Worm (Caenorhabditis elegans) whole organism, early embryonic: ENCODE measurements around the gene F55C9.15.
"Not testable (repeated sequence)": the region's sequence is repeated elsewhere in the genome, so short reads cannot be mapped to it uniquely, and the experiment has no call there.

Source experiments
- B0310.2 ChIP-seq: sonication (generic microtip); optimal IDR thresholded peaks from 2 replicates; lab custom pipeline; 2016; ENCODE audit warnings: mild to moderate bottlenecking, missing genetic modification characterization, missing compliant biosample characterization
- F13C5.2 ChIP-seq: sonication (generic microtip); optimal IDR thresholded peaks from 2 replicates; lab custom pipeline; 2017; ENCODE audit warnings: mild to moderate bottlenecking, missing genetic modification characterization, inconsistent platforms, missing compliant biosample characterization
- aly-1 ChIP-seq: sonication (generic microtip); optimal IDR thresholded peaks from 2 replicates; lab custom pipeline; 2016; ENCODE audit warnings: missing genetic modification characterization, missing compliant biosample characterization
- ama-1 ChIP-seq: fragments of 150-350 bp; optimal IDR thresholded peaks from 2 replicates; lab custom pipeline; 2014
- ceh-13 ChIP-seq: fragments of 200-800 bp; sonication (Bioruptor generic); optimal IDR thresholded peaks from 2 replicates; lab custom pipeline; 2018; ENCODE audit warnings: mild to moderate bottlenecking, missing genetic modification characterization, missing compliant biosample characterization
- ceh-36 ChIP-seq: sonication (generic microtip); optimal IDR thresholded peaks from 2 replicates; lab custom pipeline; 2016; ENCODE audit warnings: missing genetic modification characterization, inconsistent platforms, missing compliant biosample characterization
- ets-7 ChIP-seq: sonication (generic microtip); optimal IDR thresholded peaks from 2 replicates; lab custom pipeline; 2016; ENCODE audit warnings: missing genotype, missing genetic modification characterization, missing compliant biosample characterization
- flt-1 ChIP-seq: fragments of 200-800 bp; sonication (Bioruptor generic); IDR thresholded peaks from 2 replicates; pipeline ENCODE4 v1.3.6; 2022; ENCODE audit warnings: missing genetic modification characterization, missing compliant biosample characterization
- hmbx-1 ChIP-seq: sonication (generic microtip); optimal IDR thresholded peaks from 2 replicates; lab custom pipeline; 2016; ENCODE audit warnings: mild to moderate bottlenecking, missing genetic modification characterization, missing compliant biosample characterization
- hmg-4 ChIP-seq: fragments of 200-800 bp; sonication (Bioruptor generic); optimal IDR thresholded peaks from 2 replicates; lab custom pipeline; 2018; ENCODE audit warnings: mild to moderate bottlenecking, missing genetic modification characterization, missing compliant biosample characterization
- hnd-1 ChIP-seq: sonication (generic microtip); optimal IDR thresholded peaks from 2 replicates; lab custom pipeline; 2016; ENCODE audit warnings: missing genetic modification characterization, missing compliant biosample characterization
- pes-1 ChIP-seq: fragments of 200-800 bp; sonication (Bioruptor generic); IDR thresholded peaks from 2 replicates; pipeline ENCODE4 v1.3.6; 2022; ENCODE audit warnings: missing genetic modification reagents, missing genetic modification characterization, missing compliant biosample characterization
- scrt-1 ChIP-seq: fragments of 200-800 bp; sonication (Bioruptor generic); IDR thresholded peaks from 2 replicates; pipeline ENCODE4 v1.3.6; 2022; ENCODE audit warnings: missing genetic modification characterization, missing compliant biosample characterization
- sea-1 ChIP-seq: fragments of 200-800 bp; sonication (Bioruptor generic); conservative IDR thresholded peaks from 2 replicates; pipeline ENCODE4 v1.3.6; 2022; ENCODE audit warnings: missing genetic modification characterization, missing compliant biosample characterization
- tbx-11 ChIP-seq: fragments of 200-800 bp; sonication (Bioruptor generic); IDR thresholded peaks from 2 replicates; pipeline ENCODE4 v1.3.6; 2022; ENCODE audit warnings: missing genetic modification characterization, missing compliant biosample characterization
- tbx-37 ChIP-seq: fragments of 200-800 bp; sonication (Bioruptor generic); conservative IDR thresholded peaks from 2 replicates; pipeline ENCODE4 v1.3.6; 2022; ENCODE audit warnings: missing genetic modification reagents, missing genetic modification characterization, missing compliant biosample characterization
- tra-4 ChIP-seq: sonication (generic microtip); optimal IDR thresholded peaks from 2 replicates; lab custom pipeline; 2017; ENCODE audit warnings: missing genetic modification characterization, missing compliant biosample characterization

F55C9.15 gene

ce11 chrV:19322387-19322786 lies 15.6 kb upstream of the F55C9.15 start, which contains the start of gene C43D7.4:
Gene C43D7.4, minus strand, starts transcription at chrV:19322487.
- no peak for TF ChIP-seq B0310.2 (tag; lab: Kevin White, UChicago)
- TF ChIP-seq pes-1 (GFP tag; lab: Robert Waterston, UW): no peak
- no peak for TF ChIP-seq tra-4 (tag; lab: Kevin White, UChicago)
- no peak for TF ChIP-seq ceh-13 (GFP tag; lab: Kevin White, UChicago)
- TF ChIP-seq tbx-11 (GFP tag; lab: Robert Waterston, UW): no peak
- TF ChIP-seq ceh-36 (tag; lab: Kevin White, UChicago): no peak
- no peak for TF ChIP-seq flt-1
- no peak for TF ChIP-seq hmbx-1 (tag; lab: Kevin White, UChicago)
- TF ChIP-seq F13C5.2 (tag; lab: Kevin White, UChicago): no peak
- TF ChIP-seq scrt-1 (GFP tag; lab: Robert Waterston, UW): no peak
- no peak for TF ChIP-seq hmg-4 (GFP tag; lab: Kevin White, UChicago)
- no peak for TF ChIP-seq ama-1 (lab: Kevin White, UChicago)

ce11 chrV:19320385-19320784 lies 13.6 kb upstream of the F55C9.15 start, which contains the start of gene sdz-6:
Gene sdz-6, plus strand, starts transcription at chrV:19320613.
- no peak for TF ChIP-seq ets-7 (tag; lab: Kevin White, UChicago)
- no peak for TF ChIP-seq aly-1 (tag; lab: Kevin White, UChicago)
- TF ChIP-seq sea-1 (GFP tag; lab: Robert Waterston, UW): no peak
- TF ChIP-seq ceh-13 (GFP tag; lab: Kevin White, UChicago): no peak
- TF ChIP-seq hmbx-1 (tag; lab: Kevin White, UChicago): no peak
- no peak for TF ChIP-seq tra-4 (tag; lab: Kevin White, UChicago)
- TF ChIP-seq scrt-1 (GFP tag; lab: Robert Waterston, UW): no peak
- TF ChIP-seq hmg-4 (GFP tag; lab: Kevin White, UChicago): no peak
- TF ChIP-seq B0310.2 (tag; lab: Kevin White, UChicago): no peak
- no peak for TF ChIP-seq ceh-36 (tag; lab: Kevin White, UChicago)
- TF ChIP-seq ama-1 (lab: Kevin White, UChicago): no peak
- no peak for TF ChIP-seq hnd-1
- TF ChIP-seq F13C5.2 (tag; lab: Kevin White, UChicago): no peak
- TF ChIP-seq tbx-11 (GFP tag; lab: Robert Waterston, UW): no peak
- no peak for TF ChIP-seq tbx-37 (GFP tag; lab: Robert Waterston, UW)

DNA sequence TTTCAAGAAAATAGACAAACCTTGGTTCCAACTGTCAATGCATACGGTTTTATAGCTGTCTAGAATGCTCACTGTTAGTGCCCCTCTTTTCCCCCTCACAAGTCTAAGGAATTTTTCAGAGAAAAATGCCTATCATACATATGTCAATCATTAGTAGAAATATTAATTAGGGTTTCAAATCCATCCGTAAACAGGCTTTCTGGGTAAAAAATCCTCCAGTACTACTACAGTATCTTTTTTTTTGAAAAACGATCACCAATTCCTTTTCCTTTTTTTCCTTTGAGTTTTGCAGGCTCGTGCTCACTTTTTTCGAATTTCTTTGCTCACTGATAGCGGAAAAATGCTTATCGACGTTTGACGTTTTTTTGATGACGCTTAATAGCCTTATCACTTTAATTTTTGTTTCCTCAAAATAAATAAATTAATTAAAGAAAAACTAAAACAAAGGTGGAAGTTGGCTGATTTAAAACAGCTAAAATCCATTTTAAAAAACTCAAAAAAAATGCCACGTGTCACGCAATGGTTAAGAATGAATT lies 12.7 kb upstream of the F55C9.15 start, which contains the start of gene C43D7.7:
C43D7.7 (minus strand) TSS at position 51 of the 536 bp plus-strand sequence.
- TF ChIP-seq ceh-13 (GFP tag; lab: Kevin White, UChicago): no peak
- TF ChIP-seq aly-1 (tag; lab: Kevin White, UChicago): no peak
- no peak for TF ChIP-seq scrt-1 (GFP tag; lab: Robert Waterston, UW)
- TF ChIP-seq tra-4 (tag; lab: Kevin White, UChicago): no peak
- no peak for TF ChIP-seq hmg-4 (GFP tag; lab: Kevin White, UChicago)
- TF ChIP-seq ama-1 (lab: Kevin White, UChicago): no peak
- no peak for TF ChIP-seq tbx-11 (GFP tag; lab: Robert Waterston, UW)
- no peak for TF ChIP-seq F13C5.2 (tag; lab: Kevin White, UChicago)
- TF ChIP-seq sea-1 (GFP tag; lab: Robert Waterston, UW): no peak
- TF ChIP-seq tbx-37 (GFP tag; lab: Robert Waterston, UW): no peak
- TF ChIP-seq ets-7 (tag; lab: Kevin White, UChicago): no peak
- no peak for TF ChIP-seq pes-1 (GFP tag; lab: Robert Waterston, UW)

ce11 chrV:19317058-19317457 lies 10.3 kb upstream of the F55C9.15 start, which contains the start of gene srh-208:
Gene srh-208, plus strand, starts transcription at chrV:19317358.
- not testable (repeated sequence) for TF ChIP-seq F13C5.2 (tag; lab: Kevin White, UChicago); flt-1; tbx-37 (GFP tag; lab: Robert Waterston, UW)

DNA sequence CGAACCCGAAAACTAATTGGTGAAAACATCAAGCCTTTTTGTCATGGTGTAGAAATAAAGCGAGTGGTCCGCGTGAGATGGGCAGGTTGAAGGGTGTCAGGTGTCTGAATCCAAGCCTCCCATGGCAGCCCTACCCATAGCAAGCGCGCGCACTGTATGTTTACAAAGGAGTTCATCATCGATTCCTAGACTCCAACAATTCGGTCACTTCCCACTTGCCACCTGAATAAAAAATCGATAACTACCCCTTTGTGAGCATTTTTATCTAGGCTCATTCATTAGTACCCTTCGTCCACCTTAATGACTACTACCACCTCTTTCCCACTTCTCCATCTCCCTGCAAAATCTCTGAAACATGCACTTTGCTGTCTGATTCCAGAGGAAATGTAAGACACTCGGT lies 6.2 kb upstream of the F55C9.15 start, which contains the start of gene fbxb-64:
fbxb-64 (plus strand) TSS at position 301 of the 400 bp plus-strand sequence.
- TF ChIP-seq ama-1 (lab: Kevin White, UChicago) (no peak), sea-1 (GFP tag; lab: Robert Waterston, UW) (no peak), flt-1 (no peak), tbx-37 (GFP tag; lab: Robert Waterston, UW) (no peak), pes-1 (GFP tag; lab: Robert Waterston, UW) (no peak), tbx-11 (GFP tag; lab: Robert Waterston, UW) (no peak), scrt-1 (GFP tag; lab: Robert Waterston, UW) (no peak), hnd-1 (no peak), hmbx-1 (tag; lab: Kevin White, UChicago) (no peak), F13C5.2 (tag; lab: Kevin White, UChicago) (no peak), ets-7 (tag; lab: Kevin White, UChicago) (no peak), aly-1 (tag; lab: Kevin White, UChicago) (no peak), ceh-36 (tag; lab: Kevin White, UChicago) (no peak), tra-4 (tag; lab: Kevin White, UChicago) (no peak), hmg-4 (GFP tag; lab: Kevin White, UChicago) (no peak), B0310.2 (tag; lab: Kevin White, UChicago) (no peak), ceh-13 (GFP tag; lab: Kevin White, UChicago) (no peak)

- TF ChIP-seq hmg-4 (GFP tag; lab: Kevin White, UChicago) (no peak), F13C5.2 (tag; lab: Kevin White, UChicago) (no peak), ets-7 (tag; lab: Kevin White, UChicago) (no peak), aly-1 (tag; lab: Kevin White, UChicago) (no peak), hnd-1 (no peak), ama-1 (lab: Kevin White, UChicago) (no peak), hmbx-1 (tag; lab: Kevin White, UChicago) (no peak), pes-1 (GFP tag; lab: Robert Waterston, UW) (no peak), scrt-1 (GFP tag; lab: Robert Waterston, UW) (no peak), ceh-13 (GFP tag; lab: Kevin White, UChicago) (no peak), ceh-36 (tag; lab: Kevin White, UChicago) (no peak), flt-1 (no peak), sea-1 (GFP tag; lab: Robert Waterston, UW) (no peak), tra-4 (tag; lab: Kevin White, UChicago) (no peak), B0310.2 (tag; lab: Kevin White, UChicago) (no peak), tbx-37 (GFP tag; lab: Robert Waterston, UW) (no peak), tbx-11 (GFP tag; lab: Robert Waterston, UW) (no peak)
Observed at ce11 chrV:19311391-19311790, 4.6 kb upstream of the F55C9.15 start, which contains the start of gene C43D7.8. Gene C43D7.8, minus strand, starts transcription at chrV:19311491.
